Worm (Caenorhabditis elegans) whole organism, dauer: Measurements from ENCODE around the gene lron-10.

Experiments
- unc-62 ChIP-seq: sonication (generic microtip); optimal IDR thresholded peaks from 2 replicates; lab custom pipeline; 2017; ENCODE audit warnings: missing biosample characterization, missing genetic modification reagents, missing genetic modification characterization

Gene lron-10

DNA sequence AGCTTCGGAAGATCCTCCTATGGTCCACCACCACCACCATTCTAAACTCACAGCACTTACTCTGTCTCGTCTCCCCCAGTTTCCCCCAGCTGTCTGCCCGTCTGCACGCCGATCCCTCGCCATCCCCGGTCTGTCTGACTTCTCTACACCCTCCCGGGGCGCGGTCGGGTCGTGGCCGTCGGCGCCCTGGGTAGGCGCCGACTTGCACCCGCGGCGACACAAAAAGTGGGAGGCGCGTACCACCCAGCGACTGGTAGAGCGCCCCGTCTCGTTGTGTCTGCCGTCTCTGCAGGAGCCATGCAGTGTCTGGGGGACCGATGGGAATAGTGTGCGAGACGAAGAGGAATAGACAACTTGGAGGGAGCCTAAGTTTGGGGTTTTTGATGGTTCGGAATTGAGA, 12.9 kb upstream of the lron-10 start:
- no peak for TF ChIP-seq unc-62

DNA sequence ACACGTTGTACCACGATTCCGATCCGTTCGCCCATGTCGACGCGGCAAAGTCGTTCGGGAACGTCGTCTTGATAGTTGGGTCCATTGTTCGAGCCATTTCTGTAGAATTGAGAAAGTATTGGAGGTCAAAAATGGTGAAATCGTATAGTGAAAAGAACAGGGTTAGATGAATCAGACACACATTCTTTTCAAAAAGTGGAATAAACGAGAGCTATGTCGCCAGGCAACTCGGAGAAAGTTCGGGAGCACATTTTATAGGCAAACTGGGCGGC, 12.2 kb upstream of the lron-10 start, which contains the start of gene Y39A1A.9:
Gene Y39A1A.9, minus strand, starts transcription at position 99 of the 272 bp plus-strand sequence.
- no peak for TF ChIP-seq unc-62

DNA sequence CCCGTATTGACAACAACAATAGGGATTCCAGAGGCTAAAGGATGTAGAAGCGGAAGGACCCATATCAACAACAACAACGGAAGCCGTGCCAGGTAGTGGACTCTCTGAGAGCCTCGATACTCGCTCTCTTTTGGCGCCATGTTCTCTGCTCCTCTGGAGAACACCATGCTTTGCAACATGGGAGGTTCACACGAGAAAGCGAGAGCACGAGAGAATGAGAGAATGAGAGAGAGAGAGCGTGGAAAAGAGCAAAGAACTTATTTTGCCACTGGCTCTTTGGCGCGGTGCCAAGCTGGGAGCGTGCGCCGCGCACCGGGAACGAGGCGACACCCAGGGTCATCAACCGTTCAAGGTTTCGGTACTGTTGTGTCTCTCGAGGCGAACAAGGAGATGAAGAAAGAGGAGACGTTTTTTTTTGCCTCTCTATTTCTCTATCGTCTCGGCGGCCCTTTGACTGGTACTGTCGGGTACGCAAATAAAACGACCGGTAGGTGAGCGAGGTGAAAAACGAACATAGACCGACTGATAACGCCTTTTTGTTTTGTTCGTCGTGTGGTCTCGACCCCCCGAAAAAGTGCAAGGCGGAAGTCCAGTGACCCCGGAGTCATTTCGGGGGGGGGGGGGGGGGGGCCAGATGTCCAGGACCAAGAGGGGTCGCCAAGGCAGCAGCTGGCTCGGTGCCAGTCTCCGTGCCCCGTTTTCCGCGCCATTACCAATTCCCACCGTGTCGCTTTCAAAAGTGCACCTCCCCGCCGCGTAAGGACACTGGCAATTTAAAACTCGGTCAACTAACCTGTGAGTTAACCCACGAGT, 11.6 kb upstream of the lron-10 start, which contains the start of gene Y39A1A.10:
Gene Y39A1A.10, plus strand, starts transcription at position 139 of the 813 bp plus-strand sequence.
- TF ChIP-seq unc-62: no peak

DNA sequence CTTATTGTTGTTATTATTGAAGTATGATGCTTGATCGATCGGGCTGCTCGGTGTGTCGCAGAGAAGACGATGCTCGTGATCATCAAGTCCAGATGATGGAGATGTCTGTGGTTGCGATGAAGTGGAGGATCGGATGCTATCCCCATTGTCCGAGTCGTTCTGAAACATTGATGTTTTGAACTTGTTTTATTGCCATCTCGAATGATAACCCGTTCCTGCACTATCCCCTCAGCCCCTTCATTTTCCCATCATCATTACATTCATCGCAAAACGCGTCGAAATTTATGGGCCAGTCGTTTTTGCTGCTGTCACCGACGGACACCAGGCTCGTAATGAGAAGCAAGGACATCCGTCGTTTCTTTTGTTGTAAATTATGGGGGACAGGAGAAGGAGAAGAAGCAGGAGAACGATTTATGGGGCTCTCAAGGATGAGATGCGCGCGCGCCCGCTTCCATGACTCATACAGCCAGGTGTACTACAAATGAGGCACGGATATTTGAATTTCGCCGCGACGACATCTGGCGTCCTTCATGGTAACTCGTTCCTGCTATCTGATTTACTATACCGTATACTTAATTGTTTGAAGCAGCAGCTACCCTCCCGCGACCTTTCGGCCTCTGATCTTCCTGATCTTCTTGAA, 10.8 kb upstream of the lron-10 start:
- no peak for TF ChIP-seq unc-62

DNA sequence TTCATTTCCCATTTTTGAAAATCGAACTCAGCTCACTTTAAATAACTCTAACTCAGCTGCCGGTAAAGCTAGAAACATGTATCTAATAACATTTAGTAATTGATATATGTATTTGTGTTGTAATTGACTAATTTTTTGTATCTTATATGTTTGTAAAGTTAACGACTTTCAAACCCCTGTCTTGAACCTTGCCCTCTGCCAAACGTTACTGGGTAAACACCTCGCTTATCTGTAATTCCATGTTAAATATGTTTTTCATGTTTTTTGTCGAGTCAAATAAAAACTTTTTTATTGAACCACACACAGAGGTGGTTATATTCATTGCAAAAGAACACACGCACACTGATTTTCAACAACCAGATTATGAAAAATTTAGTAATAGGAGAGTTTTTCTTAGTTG, 8.6 kb upstream of the lron-10 start:
- no peak for TF ChIP-seq unc-62

DNA sequence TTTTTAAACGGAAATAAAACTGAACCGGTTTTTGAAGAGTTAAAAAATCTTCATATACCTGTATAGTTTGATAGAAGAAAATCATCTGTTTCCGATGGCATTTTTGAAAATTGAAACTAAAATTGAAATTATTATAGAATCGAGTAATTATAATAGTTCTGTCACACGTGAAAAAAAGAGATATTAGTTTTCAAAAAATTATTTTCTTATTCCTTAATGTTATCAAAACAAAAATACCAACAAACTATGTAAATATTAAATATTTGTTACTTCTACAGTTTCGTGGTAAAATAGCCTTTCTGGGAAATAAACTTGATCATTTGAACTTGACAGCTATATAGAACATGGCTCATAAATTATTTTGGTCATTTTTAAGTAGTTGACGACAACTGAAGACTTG, 7.9 kb upstream of the lron-10 start, which contains the start of gene swt-4:
Gene swt-4, minus strand, starts transcription at position 101 of the 400 bp plus-strand sequence.
- no peak for TF ChIP-seq unc-62

DNA sequence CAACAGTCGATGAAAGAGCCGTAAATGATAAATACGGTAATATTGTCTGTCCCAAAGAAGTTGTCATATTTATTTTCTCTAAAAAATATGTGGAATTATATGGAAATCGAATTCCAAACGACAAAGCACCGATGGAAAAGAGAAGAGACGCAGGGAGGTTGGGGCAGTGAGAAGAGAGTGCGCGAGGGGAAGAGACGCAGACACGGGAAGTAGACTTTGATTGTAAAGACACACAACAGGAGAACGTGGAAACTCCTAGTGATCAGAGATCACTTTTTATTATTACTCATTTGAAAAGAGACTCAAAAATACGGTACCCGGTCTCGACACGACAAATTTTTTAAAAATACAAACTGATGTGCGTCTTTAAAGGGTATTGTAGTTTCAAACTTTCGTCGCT, 7.2 kb upstream of the lron-10 start:
- no peak for TF ChIP-seq unc-62

DNA sequence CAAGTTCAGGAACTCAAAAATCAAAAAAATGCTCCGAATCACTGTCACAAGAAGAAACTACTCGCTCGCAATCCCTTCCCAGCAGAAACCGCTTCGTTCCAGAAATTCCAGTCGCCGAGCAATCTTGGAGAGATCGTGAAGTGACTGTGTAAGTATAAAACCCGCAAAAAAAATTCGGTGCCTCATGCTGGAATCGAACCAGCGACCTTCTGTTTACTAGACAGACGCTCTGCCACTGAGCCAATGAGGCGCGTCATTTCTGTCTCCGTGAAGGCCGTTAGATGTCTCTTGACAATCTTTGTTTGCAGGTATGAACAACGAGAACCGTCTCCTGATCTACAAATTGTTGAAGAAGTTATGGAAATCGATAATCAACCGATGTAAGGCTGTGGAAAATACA, 3.4 kb upstream of the lron-10 start:
- no peak for TF ChIP-seq unc-62

DNA sequence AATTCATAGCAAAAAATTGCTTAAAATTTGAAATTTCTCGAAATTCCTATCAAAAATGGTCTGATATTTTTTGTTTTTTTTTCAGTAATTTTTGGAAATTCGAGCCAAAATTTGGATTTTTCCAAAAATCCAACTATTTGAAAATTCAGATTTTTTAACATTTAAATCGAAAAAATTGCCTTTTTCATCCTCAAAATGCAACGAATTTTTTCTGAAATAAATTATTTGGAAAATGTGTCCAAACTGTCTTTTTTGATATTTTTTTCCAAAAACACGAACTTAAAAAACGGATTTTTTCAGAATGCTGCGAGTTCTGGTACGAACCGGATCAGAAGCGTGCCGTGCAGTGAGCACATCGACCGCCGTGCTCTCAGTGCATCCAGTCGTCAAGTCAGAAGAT, 6.0 kb downstream of the lron-10 start, which contains the start of gene mrpl-22:
Gene mrpl-22, plus strand, starts transcription at position 301 of the 400 bp plus-strand sequence.
- no peak for TF ChIP-seq unc-62

DNA sequence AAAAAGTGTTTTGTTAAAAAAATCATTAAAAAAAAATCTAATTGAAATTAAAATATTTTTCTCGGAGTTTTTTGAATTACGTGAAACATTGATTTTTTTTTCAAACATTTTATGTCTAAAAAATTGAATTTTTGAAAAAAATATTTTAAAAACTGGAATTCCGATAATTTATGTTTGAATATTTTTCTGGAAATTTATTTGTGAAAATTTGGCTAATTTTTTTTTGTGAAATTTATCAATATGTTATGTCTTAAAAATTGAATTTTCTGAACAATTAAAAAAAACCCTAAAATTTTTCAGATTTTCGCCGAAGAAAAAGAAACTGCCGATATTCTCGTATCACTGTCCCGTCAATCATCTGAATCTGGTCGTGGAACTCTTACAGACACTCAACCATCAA, 8.8 kb downstream of the lron-10 start, which contains the start of gene Y39A1A.24:
Gene Y39A1A.24, plus strand, starts transcription at position 301 of the 400 bp plus-strand sequence.
- no peak for TF ChIP-seq unc-62

DNA sequence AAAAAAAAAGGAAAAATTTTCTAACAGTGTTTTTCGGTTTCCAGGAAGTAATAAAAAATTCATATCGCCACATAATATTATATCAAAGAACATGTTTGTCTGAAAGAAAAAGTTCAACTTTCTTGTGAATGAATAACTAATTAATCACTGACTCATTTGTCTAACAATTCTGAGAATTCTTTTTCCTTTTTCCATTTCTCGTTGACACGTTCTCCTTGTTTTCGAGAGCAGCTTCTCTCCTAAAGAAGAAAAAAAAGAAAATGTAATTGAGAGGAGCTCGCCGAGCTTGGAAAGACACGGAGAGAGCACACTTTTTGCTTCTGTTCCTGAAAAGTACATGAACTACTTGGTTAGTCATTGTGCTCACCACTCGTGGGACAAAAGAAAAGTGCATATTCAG, 13.0 kb downstream of the lron-10 start:
- no peak for TF ChIP-seq unc-62

DNA sequence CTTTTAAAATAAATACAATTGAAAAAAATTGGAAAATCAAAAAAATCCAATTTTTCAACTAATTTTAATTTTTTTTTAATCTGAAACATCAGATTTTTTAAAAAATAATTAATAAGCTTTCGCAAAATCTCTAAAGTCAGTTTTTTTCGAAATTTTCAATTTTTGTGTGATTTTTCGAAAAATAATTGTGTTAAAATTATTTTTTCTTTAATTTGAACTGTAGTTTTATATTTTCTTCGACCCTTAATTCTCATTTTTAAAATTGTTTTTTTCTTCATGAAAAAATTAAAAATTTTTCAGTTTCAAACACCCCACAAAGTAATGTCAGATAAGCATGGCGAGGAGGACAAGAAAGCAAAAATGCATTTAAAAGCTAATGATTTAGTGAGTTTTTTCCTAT, 16.1 kb downstream of the lron-10 start, which contains the start of gene rabx-5:
Gene rabx-5, plus strand, starts transcription at position 301 of the 400 bp plus-strand sequence.
- no peak for TF ChIP-seq unc-62

DNA sequence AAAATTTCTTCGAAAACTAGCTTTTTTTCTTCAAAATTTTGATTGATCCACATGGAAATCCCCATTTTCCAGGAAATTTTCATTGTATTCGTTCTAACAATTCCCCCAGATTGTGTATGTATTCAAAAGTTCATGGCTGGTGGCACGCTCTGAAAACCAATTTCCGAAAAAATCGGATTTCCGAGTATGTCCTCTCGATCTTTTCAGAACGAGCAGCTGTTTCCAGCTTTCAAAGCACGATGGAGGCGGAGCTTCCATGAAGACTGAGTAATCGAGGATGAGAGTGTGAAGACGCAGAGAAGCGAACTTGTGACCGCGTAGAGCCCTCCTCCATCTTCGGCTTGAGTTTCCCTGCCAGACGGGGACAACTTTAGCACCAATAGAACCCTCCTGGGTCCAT, 16.8 kb downstream of the lron-10 start:
- no peak for TF ChIP-seq unc-62

DNA sequence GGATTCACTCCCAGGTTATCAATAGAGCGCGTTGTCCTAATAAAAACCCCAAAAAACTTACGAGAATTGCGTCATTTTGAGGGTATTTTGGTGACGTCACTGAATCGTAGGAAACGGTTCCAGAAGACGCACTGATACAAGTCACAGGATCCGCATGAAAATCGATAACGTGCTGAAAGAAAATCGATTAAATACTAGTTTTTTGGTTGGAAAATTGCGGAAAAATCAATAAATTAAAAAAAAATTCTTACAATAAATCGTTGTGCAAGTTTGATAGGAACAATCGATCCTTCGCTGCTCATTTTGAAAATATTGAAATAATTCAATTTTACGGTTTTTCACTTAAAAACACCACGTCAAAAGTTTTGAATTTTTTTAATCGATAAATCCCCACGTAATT, 17.9 kb downstream of the lron-10 start, which contains the start of gene Y39A1A.2:
Gene Y39A1A.2, minus strand, starts transcription at position 319 of the 400 bp plus-strand sequence.
- no peak for TF ChIP-seq unc-62

DNA sequence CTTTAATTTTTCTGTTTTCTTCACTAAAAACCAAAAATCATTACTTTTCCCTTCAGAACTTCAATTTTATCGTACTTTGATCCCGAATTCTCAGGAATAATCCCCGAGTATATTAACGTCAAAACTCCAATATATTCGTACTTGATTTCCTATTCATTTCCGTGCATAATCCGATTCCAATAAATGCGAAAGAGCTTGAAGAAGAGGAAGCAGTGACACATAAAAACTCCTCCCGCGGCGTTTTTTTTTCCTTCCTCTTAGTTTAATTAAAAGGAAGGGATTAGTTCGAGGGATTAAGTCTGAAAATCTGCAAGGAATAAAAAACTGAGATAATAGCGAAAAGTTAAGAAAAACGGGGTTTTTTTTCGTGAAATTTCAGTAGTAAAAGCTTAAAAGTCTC, 20.3 kb downstream of the lron-10 start:
- TF ChIP-seq unc-62: no peak

DNA sequence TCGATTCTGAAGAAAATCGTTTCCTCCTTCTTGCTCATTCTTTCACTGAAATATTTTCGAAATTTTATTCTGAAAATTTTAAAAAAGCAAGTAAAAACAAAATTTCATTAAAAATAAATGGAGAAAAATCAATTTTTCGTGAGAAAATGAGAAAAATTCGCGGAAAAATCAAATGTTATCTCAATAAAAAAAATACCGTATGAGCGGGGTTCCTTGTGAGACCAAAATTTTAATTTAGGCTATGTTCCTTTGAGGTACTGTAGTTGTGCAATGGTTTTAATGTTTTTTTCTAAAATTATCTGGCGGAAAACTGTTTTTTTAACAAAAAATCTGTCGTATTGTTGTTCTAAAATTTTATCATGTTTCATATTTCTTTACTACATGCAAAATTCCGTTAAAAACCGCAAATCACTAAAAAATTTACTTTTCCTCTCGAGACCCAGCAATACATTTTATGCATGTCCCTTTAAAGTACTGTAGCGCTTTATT, 21.0 kb downstream of the lron-10 start, which contains the start of gene epg-6:
Gene epg-6, minus strand, starts transcription at position 51 of the 489 bp plus-strand sequence.
- TF ChIP-seq unc-62: no peak

DNA sequence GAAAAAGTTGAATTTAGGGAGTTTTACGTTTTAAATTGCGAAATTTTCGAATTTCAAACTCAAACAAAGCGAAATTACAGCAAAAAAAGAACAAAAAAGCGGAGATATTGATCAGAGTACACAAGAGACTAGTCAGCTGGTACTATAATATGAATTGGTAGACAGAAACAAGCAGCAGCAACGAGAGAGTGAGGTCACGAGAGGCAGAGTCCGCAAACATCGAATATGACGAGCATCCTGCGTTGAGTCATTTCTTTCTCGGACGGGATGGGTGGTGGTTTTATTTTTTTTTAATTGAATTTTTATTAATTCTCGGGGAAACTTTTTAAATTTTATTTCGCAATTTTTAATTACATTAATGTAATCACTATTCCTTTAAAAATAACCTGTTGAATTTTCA, 21.5 kb downstream of the lron-10 start:
- TF ChIP-seq unc-62: no peak

DNA sequence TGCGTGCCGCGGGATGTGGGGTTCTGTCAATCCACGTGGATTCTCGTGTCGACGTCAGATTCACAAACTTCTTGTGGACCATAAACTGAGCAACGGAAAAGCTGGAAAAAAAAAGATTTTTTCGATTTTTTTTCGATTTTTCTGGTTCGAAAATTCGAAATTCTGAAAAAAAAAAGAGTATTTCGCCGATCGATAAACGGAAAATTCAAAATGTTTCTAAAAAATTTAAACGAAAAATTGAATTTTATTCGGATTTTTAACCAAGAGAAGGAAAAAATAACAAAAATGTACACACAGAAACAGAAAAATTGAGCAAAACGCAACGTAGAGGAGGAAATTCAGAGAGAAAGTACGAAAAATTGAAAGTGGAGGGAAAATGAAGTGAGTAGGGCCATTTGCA, 24.8 kb downstream of the lron-10 start, which contains the start of gene Y39A1A.3:
Gene Y39A1A.3, minus strand, starts transcription at position 101 of the 400 bp plus-strand sequence.
- TF ChIP-seq unc-62: no peak
